Worm (Caenorhabditis elegans) whole organism, L1 larva: ENCODE measurements around the gene M05D6.1.

Experiments used
- egl-27 ChIP-seq, 2 experiments: fragments of 150-350 bp in 1 of 2; sonication (generic microtip); optimal IDR thresholded peaks; 3 replicates each; lab custom pipeline; 2017 to 2018; ENCODE audit warnings: missing biosample characterization in 2 of 2, missing genetic modification characterization in 2 of 2, missing genetic modification reagents in 2 of 2
- lin-35 ChIP-seq, 2 experiments: fragments of 150-350 bp; optimal IDR thresholded peaks; 2 replicates each; lab custom pipeline; 2014; ENCODE audit warnings: missing biosample characterization in 2 of 2, missing genetic modification characterization in 2 of 2, missing genetic modification reagents in 2 of 2
- zag-1 ChIP-seq: fragments of 150-350 bp; optimal IDR thresholded peaks from 2 replicates; lab custom pipeline; 2014; ENCODE audit warnings: missing biosample characterization, missing genetic modification characterization

- TF ChIP-seq lin-35 (GFP tag; optimal IDR thresholded peaks at IDR 0.05; lab: Kevin White, UChicago), result no peak
- TF ChIP-seq zag-1 (tag; lab: Kevin White, UChicago), result no peak
- TF ChIP-seq egl-27 (tag; optimal IDR thresholded peaks at IDR 0.05; lab: Kevin White, UChicago), result no peak
Measured at ce11 chrII:8450750-8451149, 24.5 kb downstream of the M05D6.1 start.
